Fruit fly (Drosophila melanogaster) whole organism, pupa: ENCODE data around the gene tai.

Experiments
- CG12605 ChIP-seq: fragments of 200-800 bp; sonication (Bioruptor generic); IDR thresholded peaks from 2 replicates; pipeline ENCODE4 v1.3.6; 2022; ENCODE audit warnings: missing biosample characterization, missing genetic modification characterization
- CG13204 ChIP-seq: fragments of 200-800 bp; sonication (Bioruptor generic); optimal IDR thresholded peaks from 2 replicates; lab custom pipeline; 2018; ENCODE audit warnings: missing biosample characterization, mild to moderate bottlenecking, missing genetic modification characterization, moderate library complexity
- CG15710 ChIP-seq: fragments of 200-800 bp; sonication (Bioruptor generic); optimal IDR thresholded peaks from 2 replicates; lab custom pipeline; 2018; ENCODE audit warnings: missing biosample characterization, mild to moderate bottlenecking, missing genetic modification characterization, moderate library complexity
- CG4496 ChIP-seq: fragments of 200-800 bp; sonication (Bioruptor generic); IDR thresholded peaks from 3 replicates; pipeline ENCODE4 v1.3.6; 2022; ENCODE audit warnings: missing biosample characterization, missing genetic modification characterization
- CG8301 ChIP-seq: fragments of 200-800 bp; sonication (Bioruptor generic); optimal IDR thresholded peaks from 2 replicates; lab custom pipeline; 2018; ENCODE audit warnings: missing biosample characterization, mild to moderate bottlenecking, missing genetic modification characterization
- EcR ChIP-seq: fragments of 200-800 bp; sonication (Bioruptor generic); optimal IDR thresholded peaks from 3 replicates; lab custom pipeline; 2019; ENCODE audit warnings: missing biosample characterization, missing genetic modification characterization, mild to moderate bottlenecking, moderate library complexity, missing genetic modification reagents
- Ets98B ChIP-seq: fragments of 200-800 bp; sonication (Bioruptor generic); IDR thresholded peaks from 2 replicates; pipeline ENCODE4 v1.3.6; 2022; ENCODE audit warnings: missing biosample characterization, missing genetic modification characterization
- Pif1A ChIP-seq: fragments of 200-800 bp; sonication (Bioruptor generic); optimal IDR thresholded peaks from 3 replicates; lab custom pipeline; 2016; ENCODE audit warnings: missing biosample characterization, missing genetic modification characterization
- fd96Ca ChIP-seq: fragments of 200-800 bp; sonication (Bioruptor generic); IDR thresholded peaks from 3 replicates; pipeline ENCODE4 v1.3.6; 2022; ENCODE audit warnings: missing biosample characterization, missing genetic modification characterization
- gl ChIP-seq: fragments of 200-800 bp; sonication (Bioruptor generic); optimal IDR thresholded peaks from 2 replicates; lab custom pipeline; 2018; ENCODE audit warnings: missing biosample characterization, mild to moderate bottlenecking, missing genetic modification characterization
- rn ChIP-seq: fragments of 200-800 bp; sonication (Bioruptor generic); IDR thresholded peaks from 2 replicates; pipeline ENCODE4 v1.3.6; 2022; ENCODE audit warnings: missing biosample characterization, missing genetic modification characterization

DNA sequence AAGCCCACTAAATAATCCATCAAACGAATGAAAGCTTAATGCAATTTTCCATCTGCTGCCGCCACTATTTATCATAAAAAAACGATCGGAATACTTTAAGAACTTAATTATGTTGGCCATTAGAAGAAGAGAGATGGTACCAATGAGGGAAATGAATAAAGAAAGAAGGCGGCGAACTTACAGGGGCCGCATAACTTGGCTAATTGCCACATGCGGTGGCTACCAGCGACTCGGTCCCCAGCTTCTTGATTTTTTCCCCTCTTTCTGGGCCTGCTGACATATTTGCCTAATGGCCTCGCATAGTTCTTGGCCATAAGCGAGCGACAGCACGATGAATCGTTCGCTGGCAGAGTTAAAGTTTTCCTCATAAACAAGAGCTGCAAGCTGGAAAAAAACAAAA lies 6.5 kb upstream of the tai start:
- TF ChIP-seq CG15710 (tag; lab: Kevin White, UChicago): no peak
- TF ChIP-seq Pif1A: no peak
- TF ChIP-seq EcR (GFP tag; lab: Kevin White, UChicago): no peak
- TF ChIP-seq CG8301 (tag; lab: Kevin White, UChicago): no peak
- TF ChIP-seq CG13204 (GFP tag; lab: Kevin White, UChicago): no peak
- TF ChIP-seq Ets98B (GFP tag; lab: Robert Waterston, UW): no peak
- TF ChIP-seq gl: no peak
- no peak for TF ChIP-seq fd96Ca (GFP tag; lab: Robert Waterston, UW)
- TF ChIP-seq rn: no peak
- TF ChIP-seq CG12605 (GFP tag; lab: Robert Waterston, UW): no peak
- TF ChIP-seq CG4496 (GFP tag; lab: Robert Waterston, UW): no peak
